Fruit fly (Drosophila melanogaster) whole organism, prepupa: Measurements from ENCODE around the gene Inx3.
A peak's percentile ranks its signal among the peaks of the same experiment; 100 is the strongest.

Experiments used
- CG10631 ChIP-seq: fragments of 200-800 bp; sonication (Bioruptor generic); optimal IDR thresholded peaks from 2 replicates; lab custom pipeline; 2016; ENCODE audit warnings: missing biosample characterization, missing genetic modification characterization
- CG10669 ChIP-seq: fragments of 200-800 bp; sonication (Bioruptor generic); optimal IDR thresholded peaks from 3 replicates; lab custom pipeline; 2018; ENCODE audit warnings: missing biosample characterization, mild to moderate bottlenecking, missing genetic modification characterization, moderate library complexity
- CG11294 ChIP-seq: fragments of 200-800 bp; sonication (Bioruptor generic); IDR thresholded peaks from 2 replicates; pipeline ENCODE4 v1.3.6; 2022; ENCODE audit warnings: missing biosample characterization, missing genetic modification characterization
- CG11762 ChIP-seq: fragments of 200-800 bp; sonication (Bioruptor generic); optimal IDR thresholded peaks from 3 replicates; lab custom pipeline; 2016; ENCODE audit warnings: missing biosample characterization, missing genetic modification characterization; ENCODE audit not compliant: insufficient read depth
- CG11902 ChIP-seq: fragments of 200-800 bp; sonication (Bioruptor generic); optimal IDR thresholded peaks from 3 replicates; lab custom pipeline; 2016; ENCODE audit warnings: missing biosample characterization, missing genetic modification characterization
- CG1621 ChIP-seq: fragments of 200-800 bp; sonication (Bioruptor generic); optimal IDR thresholded peaks from 3 replicates; lab custom pipeline; 2018; ENCODE audit warnings: missing biosample characterization, mild to moderate bottlenecking, missing genetic modification characterization
- CG16779 ChIP-seq: fragments of 200-800 bp; sonication (Bioruptor generic); optimal IDR thresholded peaks from 3 replicates; lab custom pipeline; 2017; ENCODE audit warnings: missing biosample characterization, mild to moderate bottlenecking, missing genetic modification characterization
- CG3032 ChIP-seq: fragments of 200-800 bp; optimal IDR thresholded peaks from 2 replicates; lab custom pipeline; 2019; ENCODE audit warnings: missing biosample characterization, mild to moderate bottlenecking, missing genetic modification characterization, moderate library complexity
- CG3919 ChIP-seq: fragments of 200-800 bp; sonication (Bioruptor generic); optimal IDR thresholded peaks from 3 replicates; lab custom pipeline; 2016; ENCODE audit warnings: missing biosample characterization, missing genetic modification characterization
- CG4318 ChIP-seq: fragments of 200-800 bp; sonication (Bioruptor generic); optimal IDR thresholded peaks from 3 replicates; lab custom pipeline; 2017; ENCODE audit warnings: missing biosample characterization, mild to moderate bottlenecking, missing genetic modification characterization
- CG6276 ChIP-seq: fragments of 200-800 bp; sonication (Bioruptor generic); optimal IDR thresholded peaks from 2 replicates; lab custom pipeline; 2017; ENCODE audit warnings: missing biosample characterization, mild to moderate bottlenecking, missing genetic modification characterization
- CG6792 ChIP-seq: fragments of 200-800 bp; sonication (Bioruptor generic); optimal IDR thresholded peaks from 3 replicates; lab custom pipeline; 2016; ENCODE audit warnings: missing biosample characterization, missing genetic modification characterization
- CG6808 ChIP-seq: fragments of 200-800 bp; sonication (Bioruptor generic); optimal IDR thresholded peaks from 3 replicates; lab custom pipeline; 2017; ENCODE audit warnings: missing biosample characterization, missing genetic modification characterization, mild to moderate bottlenecking, moderate library complexity, missing genetic modification reagents
- CG6854 ChIP-seq: fragments of 200-800 bp; sonication (Bioruptor generic); optimal IDR thresholded peaks from 2 replicates; lab custom pipeline; 2017; ENCODE audit warnings: missing biosample characterization, mild to moderate bottlenecking, missing genetic modification characterization
- CG7368 ChIP-seq: fragments of 200-800 bp; sonication (Bioruptor generic); optimal IDR thresholded peaks from 3 replicates; lab custom pipeline; 2016; ENCODE audit warnings: missing biosample characterization, missing genetic modification characterization
- CG9139 ChIP-seq: fragments of 200-800 bp; sonication (Bioruptor generic); optimal IDR thresholded peaks from 3 replicates; lab custom pipeline; 2017; ENCODE audit warnings: missing biosample characterization, mild to moderate bottlenecking, missing genetic modification characterization
- Eip75B ChIP-seq: fragments of 200-800 bp; sonication (Bioruptor generic); optimal IDR thresholded peaks from 3 replicates; lab custom pipeline; 2016; ENCODE audit warnings: missing biosample characterization, missing genetic modification characterization
- Eip78C ChIP-seq: fragments of 200-800 bp; sonication (Bioruptor generic); peaks from one replicate; lab custom pipeline; 2016; ENCODE audit warnings: missing biosample characterization, missing genetic modification characterization
- Gug ChIP-seq: fragments of 200-800 bp; sonication (Bioruptor generic); IDR thresholded peaks from 2 replicates; pipeline ENCODE4 v1.3.6; 2022; ENCODE audit warnings: missing biosample characterization, missing genetic modification characterization
- Hr38 ChIP-seq: sonication (Bioruptor generic); optimal IDR thresholded peaks from 2 replicates; lab custom pipeline; 2016; ENCODE audit warnings: missing biosample characterization, missing genetic modification characterization
- Hr39 ChIP-seq: fragments of 200-800 bp; sonication (Bioruptor generic); optimal IDR thresholded peaks from 2 replicates; lab custom pipeline; 2016; ENCODE audit warnings: missing biosample characterization, missing genetic modification characterization
- Hr4 ChIP-seq: fragments of 200-800 bp; sonication (Bioruptor generic); optimal IDR thresholded peaks from 3 replicates; lab custom pipeline; 2016; ENCODE audit warnings: missing biosample characterization, missing genetic modification characterization
- Lpt ChIP-seq: fragments of 200-800 bp; sonication (Bioruptor generic); optimal IDR thresholded peaks from 3 replicates; lab custom pipeline; 2016; ENCODE audit warnings: missing biosample characterization, missing genetic modification characterization
- Met ChIP-seq: fragments of 200-800 bp; sonication (Bioruptor generic); optimal IDR thresholded peaks from 3 replicates; lab custom pipeline; 2016; ENCODE audit warnings: missing biosample characterization, missing genetic modification characterization
- OdsH ChIP-seq: fragments of 200-800 bp; sonication (Bioruptor generic); optimal IDR thresholded peaks from 3 replicates; lab custom pipeline; 2016; ENCODE audit warnings: missing biosample characterization, missing genetic modification characterization
- Smox ChIP-seq: fragments of 200-800 bp; sonication (Bioruptor generic); optimal IDR thresholded peaks from 3 replicates; lab custom pipeline; 2016; ENCODE audit warnings: missing biosample characterization, missing genetic modification characterization
- Sox102F ChIP-seq: fragments of 200-800 bp; sonication (Bioruptor generic); optimal IDR thresholded peaks from 2 replicates; lab custom pipeline; 2016; ENCODE audit warnings: missing biosample characterization, mild to moderate bottlenecking, missing genetic modification characterization
- Sox14 ChIP-seq: fragments of 200-800 bp; sonication (Bioruptor generic); optimal IDR thresholded peaks from 3 replicates; lab custom pipeline; 2016; ENCODE audit warnings: missing biosample characterization, missing genetic modification characterization
- Sox15 ChIP-seq: fragments of 200-800 bp; sonication (Bioruptor generic); optimal IDR thresholded peaks from 3 replicates; lab custom pipeline; 2016; ENCODE audit warnings: missing biosample characterization, missing genetic modification characterization
- achi ChIP-seq: fragments of 200-800 bp; sonication (Bioruptor generic); optimal IDR thresholded peaks from 3 replicates; lab custom pipeline; 2016; ENCODE audit warnings: missing biosample characterization, missing genetic modification characterization
- acj6 ChIP-seq: fragments of 200-800 bp; sonication (Bioruptor generic); optimal IDR thresholded peaks from 3 replicates; lab custom pipeline; 2016; ENCODE audit warnings: missing biosample characterization, missing genetic modification characterization
- cyc ChIP-seq: fragments of 200-800 bp; sonication (Bioruptor generic); optimal IDR thresholded peaks from 3 replicates; lab custom pipeline; 2016; ENCODE audit warnings: missing biosample characterization, missing genetic modification characterization
- dac ChIP-seq: fragments of 200-800 bp; sonication (Bioruptor generic); optimal IDR thresholded peaks from 2 replicates; lab custom pipeline; 2017; ENCODE audit warnings: missing biosample characterization, mild to moderate bottlenecking, missing genetic modification characterization
- eg ChIP-seq: fragments of 200-800 bp; sonication (Bioruptor generic); IDR thresholded peaks from 3 replicates; pipeline ENCODE4 v1.3.6; 2022; ENCODE audit warnings: missing biosample characterization, missing genetic modification characterization
- fd59A ChIP-seq: fragments of 200-800 bp; sonication (Bioruptor generic); optimal IDR thresholded peaks from 2 replicates; lab custom pipeline; 2017; ENCODE audit warnings: missing biosample characterization, mild to moderate bottlenecking, missing genetic modification characterization, missing genetic modification reagents
- fd85E ChIP-seq: fragments of 200-800 bp; sonication (Bioruptor generic); optimal IDR thresholded peaks from 3 replicates; lab custom pipeline; 2016; ENCODE audit warnings: missing biosample characterization, missing genetic modification characterization
- lz ChIP-seq: fragments of 200-800 bp; sonication (Bioruptor generic); optimal IDR thresholded peaks from 3 replicates; lab custom pipeline; 2016; ENCODE audit warnings: missing biosample characterization, missing genetic modification characterization
- net ChIP-seq: fragments of 200-800 bp; sonication (Bioruptor generic); optimal IDR thresholded peaks from 3 replicates; lab custom pipeline; 2016; ENCODE audit warnings: missing biosample characterization, missing genetic modification characterization
- pdm3 ChIP-seq: fragments of 200-800 bp; sonication (Bioruptor generic); optimal IDR thresholded peaks from 3 replicates; lab custom pipeline; 2016; ENCODE audit warnings: missing biosample characterization, missing genetic modification characterization
- salr ChIP-seq, 2 experiments: fragments of 200-800 bp; sonication (Bioruptor generic); optimal IDR thresholded peaks; 3 replicates each; lab custom pipeline; 2016 to 2018; ENCODE audit warnings: missing biosample characterization in 2 of 2, missing genetic modification characterization in 2 of 2, mild to moderate bottlenecking in 1 of 2
- spab ChIP-seq: fragments of 200-800 bp; sonication (Bioruptor generic); optimal IDR thresholded peaks from 2 replicates; lab custom pipeline; 2017; ENCODE audit warnings: missing biosample characterization, mild to moderate bottlenecking, missing genetic modification characterization, missing genetic modification reagents
- ss ChIP-seq, 2 experiments: fragments of 200-800 bp; sonication (Bioruptor generic); optimal IDR thresholded peaks; 2 replicates in 1 of 2; 3 replicates in 1 of 2; lab custom pipeline; 2017 to 2018; ENCODE audit warnings: mild to moderate bottlenecking in 2 of 2, missing biosample characterization in 2 of 2, missing genetic modification characterization in 2 of 2, moderate library complexity in 1 of 2
- svp ChIP-seq: fragments of 200-800 bp; sonication (Bioruptor generic); peaks from one replicate; lab custom pipeline; 2016; ENCODE audit warnings: missing biosample characterization, missing genetic modification characterization
- topi ChIP-seq: fragments of 200-800 bp; sonication (Bioruptor generic); optimal IDR thresholded peaks from 3 replicates; lab custom pipeline; 2016; ENCODE audit warnings: missing biosample characterization, missing genetic modification characterization
- vri ChIP-seq: fragments of 200-800 bp; sonication (Bioruptor generic); optimal IDR thresholded peaks from 3 replicates; lab custom pipeline; 2016; ENCODE audit warnings: missing biosample characterization, mild to moderate bottlenecking, missing genetic modification characterization

Gene Inx3

DNA sequence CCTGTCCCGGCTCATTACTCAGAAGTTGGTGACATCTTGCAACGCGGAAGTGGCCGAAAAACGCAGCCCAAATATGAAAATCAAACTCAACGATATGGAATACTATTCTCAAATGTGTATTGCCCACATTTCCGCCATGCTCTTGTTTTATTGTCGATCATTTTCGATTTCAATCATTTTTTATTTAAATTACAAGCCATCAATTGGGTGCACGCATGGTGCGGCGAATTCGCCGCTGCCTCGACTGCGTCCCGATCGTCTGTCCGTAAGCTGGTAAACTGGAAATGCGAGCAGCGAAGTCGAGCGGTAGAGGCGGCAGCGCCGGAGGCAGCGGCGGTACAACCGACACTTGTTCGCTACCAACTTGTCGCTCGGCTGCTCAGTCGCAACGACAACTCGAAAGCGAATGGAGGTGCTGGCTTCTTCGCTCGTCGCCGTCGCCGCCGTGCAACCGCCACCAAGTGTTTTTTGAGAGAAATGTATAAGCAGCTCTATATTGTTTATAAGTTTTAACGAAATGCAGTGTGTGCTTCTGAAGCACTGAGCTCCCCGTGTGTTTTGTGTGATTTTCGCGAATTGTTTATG, 32.3 kb upstream of the Inx3 start (continued):
- TF ChIP-seq CG4318 (GFP tag; lab: Kevin White, UChicago) (no peak), CG10669 (GFP tag; lab: Kevin White, UChicago) (no peak), CG11294 (GFP tag; lab: Robert Waterston, UW) (no peak), cyc (no peak), achi (GFP tag; lab: Kevin White, UChicago) (no peak), Eip75B (GFP tag; lab: Kevin White, UChicago) (no peak), Hr39 (GFP tag; lab: Kevin White, UChicago) (no peak), Hr4 (GFP tag; lab: Kevin White, UChicago) (no peak), pdm3 (no peak), CG11902 (GFP tag; lab: Kevin White, UChicago) (no peak), eg (GFP tag; lab: Robert Waterston, UW) (peak; percentile 46; the same call in 1 of the 3 replicates), dac (GFP tag; lab: Kevin White, UChicago) (no peak), CG16779 (tag; lab: Kevin White, UChicago) (no peak), CG7368 (no peak), fd59A (no peak), Eip78C (peak; percentile 56), Smox (GFP tag; lab: Kevin White, UChicago) (no peak), Met (peak; percentile 8), Hr38 (GFP tag; lab: Kevin White, UChicago) (no peak), vri (GFP tag; lab: Kevin White, UChicago) (no peak), CG10631 (GFP tag; lab: Kevin White, UChicago) (no peak), CG1621 (tag; lab: Kevin White, UChicago) (peak; percentile 8), ss (GFP tag; optimal IDR thresholded peaks at IDR 0.05; lab: Kevin White, UChicago) (peak in 1 of 2 experiments; percentile 17), OdsH (GFP tag; lab: Kevin White, UChicago) (no peak), CG6854 (no peak), CG6792 (no peak), acj6 (GFP tag; lab: Kevin White, UChicago) (no peak), fd85E (GFP tag; lab: Kevin White, UChicago) (no peak), Sox102F (GFP tag; lab: Kevin White, UChicago) (no peak), salr (GFP tag; optimal IDR thresholded peaks at IDR 0.05; lab: Kevin White, UChicago) (no peak), CG3032 (tag; lab: Kevin White, UChicago) (no peak), CG9139 (no peak), Gug (GFP tag; lab: Robert Waterston, UW) (no peak), spab (GFP tag; lab: Kevin White, UChicago) (no peak), CG3919 (peak; percentile 64), CG6276 (GFP tag; lab: Kevin White, UChicago) (peak; percentile 21), Sox14 (GFP tag; lab: Kevin White, UChicago) (peak; percentile 0), lz (GFP tag; lab: Kevin White, UChicago) (no peak), CG6808 (no peak), Lpt (GFP tag; lab: Kevin White, UChicago) (no peak), Sox15 (no peak), CG11762 (no peak)

DNA sequence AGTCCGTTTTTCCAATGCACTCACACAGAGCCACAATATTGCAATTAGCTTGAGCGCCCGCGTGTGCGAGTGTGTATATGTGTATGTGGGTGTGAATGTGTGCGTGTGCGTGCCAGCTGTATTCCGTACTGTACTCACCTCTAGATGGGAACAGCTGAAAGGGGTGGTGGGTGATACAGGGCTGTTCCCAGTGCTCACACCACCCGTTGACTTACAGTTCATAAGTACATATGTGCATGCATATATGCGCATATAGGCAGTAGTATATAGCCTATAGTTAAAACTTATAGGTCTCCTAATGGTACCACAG, 30.1 kb upstream of the Inx3 start:
- TF ChIP-seq svp (GFP tag; lab: Kevin White, UChicago) (peak; percentile 58), ss (GFP tag; optimal IDR thresholded peaks at IDR 0.05; lab: Kevin White, UChicago) (peak in 1 of 2 experiments; percentile 54), eg (GFP tag; lab: Robert Waterston, UW) (peak; percentile 48; the same call in 1 of the 3 replicates), Eip78C (peak; percentile 52), topi (no peak), net (GFP tag; lab: Kevin White, UChicago) (peak; percentile 5)
